Worm (Caenorhabditis elegans) whole organism, L4 larva: ENCODE data around the gene nas-15.

Experiments
- D1046.2 ChIP-seq: fragments of 200-800 bp; sonication (Bioruptor generic); IDR thresholded peaks from 2 replicates; pipeline ENCODE4 v1.3.6; 2022; ENCODE audit warnings: missing genetic modification characterization, missing compliant biosample characterization
- F10B5.3 ChIP-seq: sonication (generic microtip); optimal IDR thresholded peaks from 2 replicates; lab custom pipeline; 2016; ENCODE audit warnings: mild to moderate bottlenecking, missing genetic modification characterization, missing compliant biosample characterization
- F49E8.2 ChIP-seq: sonication (generic microtip); optimal IDR thresholded peaks from 2 replicates; lab custom pipeline; 2016; ENCODE audit warnings: missing compliant biosample characterization, mild to moderate bottlenecking, missing genetic modification characterization, borderline replicate concordance
- R02D3.7 ChIP-seq: fragments of 150-350 bp; sonication (generic microtip); optimal IDR thresholded peaks from 3 replicates; lab custom pipeline; 2014; ENCODE audit warnings: missing biosample characterization, missing genetic modification characterization
- T20F7.1 ChIP-seq: fragments of 200-800 bp; sonication (Bioruptor generic); optimal IDR thresholded peaks from 2 replicates; lab custom pipeline; 2018; ENCODE audit warnings: mild to moderate bottlenecking, missing genetic modification characterization, missing compliant biosample characterization
- T26A8.4 ChIP-seq: fragments of 200-800 bp; sonication (Bioruptor generic); IDR thresholded peaks from 2 replicates; pipeline ENCODE4 v1.3.6; 2022; ENCODE audit warnings: missing genetic modification characterization, missing compliant biosample characterization
- Y48G9A.11 ChIP-seq: fragments of 200-800 bp; sonication (Bioruptor generic); IDR thresholded peaks from 2 replicates; pipeline ENCODE4 v1.3.6; 2022; ENCODE audit warnings: missing genetic modification reagents, missing genetic modification characterization, missing compliant biosample characterization
- Y75B8A.6 ChIP-seq: fragments of 200-800 bp; sonication (Bioruptor generic); IDR thresholded peaks from 2 replicates; pipeline ENCODE4 v1.3.6; 2022; ENCODE audit warnings: missing genetic modification reagents, missing genetic modification characterization, missing compliant biosample characterization
- ZK546.5 ChIP-seq, 2 experiments: sonication (generic microtip); optimal IDR thresholded peaks; 2 replicates each; lab custom pipeline; 2017; ENCODE audit warnings: missing biosample characterization in 2 of 2, missing genetic modification characterization in 2 of 2
- aha-1 ChIP-seq: fragments of 150-350 bp; peaks from one replicate; lab custom pipeline; 2014; ENCODE audit warnings: missing biosample characterization, missing genetic modification characterization
- aly-2 ChIP-seq: sonication (generic microtip); optimal IDR thresholded peaks from 2 replicates; lab custom pipeline; 2018; ENCODE audit warnings: missing biosample characterization, missing genetic modification characterization
- ama-1 ChIP-seq: fragments of 150-350 bp; optimal IDR thresholded peaks from 2 replicates; lab custom pipeline; 2014; ENCODE audit warnings: inconsistent platforms, mixed read lengths
- arid-1 ChIP-seq: fragments of 200-800 bp; sonication (Bioruptor generic); conservative IDR thresholded peaks from 2 replicates; pipeline ENCODE4 v1.3.6; 2022; ENCODE audit warnings: missing genetic modification reagents, missing genetic modification characterization, missing compliant biosample characterization
- ceh-20 ChIP-seq: fragments of 200-800 bp; sonication (Bioruptor generic); IDR thresholded peaks from 2 replicates; pipeline ENCODE4 v1.3.6; 2022; ENCODE audit warnings: missing genetic modification reagents, missing genetic modification characterization, missing compliant biosample characterization
- ceh-44 ChIP-seq: fragments of 200-800 bp; sonication (Bioruptor generic); IDR thresholded peaks from 2 replicates; pipeline ENCODE4 v1.3.6; 2022; ENCODE audit warnings: missing genetic modification reagents, missing genetic modification characterization, missing compliant biosample characterization
- cey-2 ChIP-seq: sonication (generic microtip); optimal IDR thresholded peaks from 3 replicates; lab custom pipeline; 2017; ENCODE audit warnings: missing genetic modification characterization, mild to moderate bottlenecking, missing compliant biosample characterization, antibody characterized with exemption, borderline replicate concordance; ENCODE audit not compliant: insufficient read depth
- ctbp-1 ChIP-seq: fragments of 200-800 bp; sonication (Bioruptor generic); IDR thresholded peaks from 2 replicates; pipeline ENCODE4 v1.3.6; 2022; ENCODE audit warnings: missing genetic modification reagents, missing genetic modification characterization, missing compliant biosample characterization
- daf-16 ChIP-seq, 3 experiments: sonication (generic microtip); optimal IDR thresholded peaks; 2 replicates each; lab custom pipeline; 2016 to 2017; ENCODE audit warnings: missing genetic modification characterization in 3 of 3, missing genetic modification reagents in 3 of 3, mild to moderate bottlenecking in 2 of 3, missing compliant biosample characterization in 2 of 3, missing biosample characterization in 1 of 3, moderate library complexity in 1 of 3
- daf-19 ChIP-seq: fragments of 200-800 bp; sonication (Bioruptor generic); conservative IDR thresholded peaks from 2 replicates; pipeline ENCODE4 v1.3.6; 2022; ENCODE audit warnings: missing genetic modification characterization, missing compliant biosample characterization
- daf-8 ChIP-seq: fragments of 200-800 bp; sonication (Bioruptor generic); IDR thresholded peaks from 2 replicates; pipeline ENCODE4 v1.3.6; 2022; ENCODE audit warnings: missing genetic modification characterization, missing compliant biosample characterization
- dpl-1 ChIP-seq: fragments of 150-350 bp; optimal IDR thresholded peaks from 2 replicates; lab custom pipeline; 2014; ENCODE audit warnings: missing biosample characterization, missing genetic modification reagents, missing genetic modification characterization
- fos-1 ChIP-seq: fragments of 150-350 bp; optimal IDR thresholded peaks from 2 replicates; lab custom pipeline; 2014; ENCODE audit warnings: missing biosample characterization, missing genetic modification characterization
- hif-1 ChIP-seq, 2 experiments: sonication (generic microtip); optimal IDR thresholded peaks; 2 replicates each; lab custom pipeline; 2016 to 2017; ENCODE audit warnings: missing compliant biosample characterization in 2 of 2, missing genetic modification characterization in 2 of 2, missing genetic modification reagents in 2 of 2, missing genotype in 2 of 2, mild to moderate bottlenecking in 1 of 2
- hlh-11 ChIP-seq: fragments of 200-800 bp; sonication (Bioruptor generic); optimal IDR thresholded peaks from 2 replicates; lab custom pipeline; 2018; ENCODE audit warnings: mild to moderate bottlenecking, missing genetic modification characterization, missing compliant biosample characterization
- hlh-30 ChIP-seq: sonication (generic microtip); optimal IDR thresholded peaks from 2 replicates; lab custom pipeline; 2017; ENCODE audit warnings: antibody characterized with exemption, mild to moderate bottlenecking, missing genetic modification characterization, missing compliant biosample characterization; ENCODE audit not compliant: insufficient read depth
- jun-1 ChIP-seq: fragments of 150-350 bp; optimal IDR thresholded peaks from 2 replicates; lab custom pipeline; 2014; ENCODE audit warnings: missing biosample characterization, missing genetic modification reagents, missing genetic modification characterization
- lin-1 ChIP-seq: fragments of 200-800 bp; sonication (Bioruptor generic); IDR thresholded peaks from 2 replicates; pipeline ENCODE4 v1.3.6; 2022; ENCODE audit warnings: missing genetic modification reagents, missing genetic modification characterization, missing compliant biosample characterization
- lin-38 ChIP-seq: fragments of 200-800 bp; sonication (Bioruptor generic); IDR thresholded peaks from 2 replicates; pipeline ENCODE4 v1.3.6; 2022; ENCODE audit warnings: missing genetic modification reagents, missing genetic modification characterization, missing compliant biosample characterization
- madf-5 ChIP-seq, 2 experiments: fragments of 200-800 bp; sonication (Bioruptor generic); IDR thresholded peaks; 2 replicates each; pipeline ENCODE4 v1.3.6; 2022; ENCODE audit warnings: missing compliant biosample characterization in 2 of 2, missing genetic modification characterization in 2 of 2
- mdl-1 ChIP-seq, 2 experiments: fragments of 150-350 bp in 1 of 2; sonication (generic microtip) in 1 of 2; optimal IDR thresholded peaks; 2 replicates each; lab custom pipeline; 2014 to 2017; ENCODE audit warnings: missing biosample characterization in 2 of 2, missing genetic modification characterization in 2 of 2
- mep-1 ChIP-seq: fragments of 150-350 bp; sonication (generic microtip); optimal IDR thresholded peaks from 3 replicates; lab custom pipeline; 2014; ENCODE audit warnings: missing biosample characterization, missing genetic modification characterization
- mes-2 ChIP-seq: sonication (generic microtip); optimal IDR thresholded peaks from 2 replicates; lab custom pipeline; 2016; ENCODE audit warnings: missing genotype, mild to moderate bottlenecking, missing genetic modification characterization, missing compliant biosample characterization; ENCODE audit not compliant: poor library complexity, severe bottlenecking
- nhr-11 ChIP-seq: fragments of 150-350 bp; optimal IDR thresholded peaks from 2 replicates; lab custom pipeline; 2014; ENCODE audit warnings: missing biosample characterization, missing genetic modification characterization
- nhr-25 ChIP-seq: sonication (generic microtip); optimal IDR thresholded peaks from 2 replicates; lab custom pipeline; 2017; ENCODE audit warnings: missing genetic modification characterization, mild to moderate bottlenecking, missing compliant biosample characterization, antibody characterized with exemption, moderate library complexity, borderline replicate concordance; ENCODE audit not compliant: insufficient read depth
- nhr-28 ChIP-seq: fragments of 150-350 bp; optimal IDR thresholded peaks from 2 replicates; lab custom pipeline; 2014; ENCODE audit warnings: missing biosample characterization, missing genetic modification characterization
- nhr-42 ChIP-seq: fragments of 200-800 bp; sonication (Bioruptor generic); IDR thresholded peaks from 2 replicates; pipeline ENCODE4 v1.3.6; 2022; ENCODE audit warnings: missing genetic modification characterization, missing compliant biosample characterization
- pha-4 ChIP-seq, 2 experiments: fragments of 150-350 bp in 1 of 2; fragments of 200-800 bp in 1 of 2; sonication (Bioruptor generic) in 1 of 2; IDR thresholded peaks in 1 of 2; optimal IDR thresholded peaks in 1 of 2; 2 replicates each; pipeline versions ENCODE4 v1.3.6 to Lab custom; 2014 to 2022; ENCODE audit warnings: missing genetic modification characterization in 2 of 2, missing genetic modification reagents in 2 of 2, missing biosample characterization in 1 of 2, missing compliant biosample characterization in 1 of 2
- php-3 ChIP-seq: fragments of 200-800 bp; sonication (Bioruptor generic); IDR thresholded peaks from 2 replicates; pipeline ENCODE4 v1.3.6; 2022; ENCODE audit warnings: missing genetic modification reagents, missing genetic modification characterization, missing compliant biosample characterization
- pqm-1 ChIP-seq: sonication (generic microtip); optimal IDR thresholded peaks from 2 replicates; lab custom pipeline; 2017; ENCODE audit warnings: missing biosample characterization, missing genetic modification characterization
- snpc-1.2 ChIP-seq: fragments of 200-800 bp; sonication (Bioruptor generic); IDR thresholded peaks from 2 replicates; pipeline ENCODE4 v1.3.6; 2022; ENCODE audit warnings: missing genetic modification reagents, missing genetic modification characterization, missing compliant biosample characterization
- snpc-4 ChIP-seq: fragments of 150-350 bp; optimal IDR thresholded peaks from 2 replicates; lab custom pipeline; 2014; ENCODE audit warnings: missing biosample characterization, missing genetic modification characterization
- spr-1 ChIP-seq: sonication (generic microtip); optimal IDR thresholded peaks from 2 replicates; lab custom pipeline; 2016; ENCODE audit warnings: mild to moderate bottlenecking, missing genetic modification characterization, missing compliant biosample characterization
- unc-39 ChIP-seq: sonication (generic microtip); optimal IDR thresholded peaks from 2 replicates; lab custom pipeline; 2017; ENCODE audit warnings: missing biosample characterization, missing genetic modification characterization
- zfp-2 ChIP-seq: sonication (generic microtip); optimal IDR thresholded peaks from 2 replicates; lab custom pipeline; 2016; ENCODE audit warnings: mild to moderate bottlenecking, missing genetic modification characterization, missing compliant biosample characterization
- zfp-3 ChIP-seq: fragments of 200-800 bp; sonication (Bioruptor generic); conservative IDR thresholded peaks from 2 replicates; pipeline ENCODE4 v1.3.6; 2022; ENCODE audit warnings: missing genetic modification reagents, missing genetic modification characterization, missing compliant biosample characterization
- zip-11 ChIP-seq: fragments of 200-800 bp; sonication (Bioruptor generic); IDR thresholded peaks from 2 replicates; pipeline ENCODE4 v1.3.6; 2022; ENCODE audit warnings: missing genetic modification characterization, missing compliant biosample characterization

nas-15 gene

ce11 chrX:777421-777820, at the start of gene nas-15:
Gene nas-15, plus strand, starts transcription at chrX:777721.
- TF ChIP-seq nhr-11 (tag; lab: Kevin White, UChicago) = no peak
- TF ChIP-seq F49E8.2 (tag; lab: Kevin White, UChicago) = no peak
- no peak for TF ChIP-seq R02D3.7 (tag; lab: Kevin White, UChicago)
- TF ChIP-seq mdl-1 (tag; optimal IDR thresholded peaks at IDR 0.05; lab: Kevin White, UChicago) = no peak
- no peak for TF ChIP-seq php-3 (GFP tag; lab: Robert Waterston, UW)
- TF ChIP-seq snpc-1.2 (GFP tag; lab: Robert Waterston, UW) = no peak
- TF ChIP-seq mes-2 (tag; lab: Kevin White, UChicago) = no peak
- TF ChIP-seq, all 104 proteins: peak for 0

DNA sequence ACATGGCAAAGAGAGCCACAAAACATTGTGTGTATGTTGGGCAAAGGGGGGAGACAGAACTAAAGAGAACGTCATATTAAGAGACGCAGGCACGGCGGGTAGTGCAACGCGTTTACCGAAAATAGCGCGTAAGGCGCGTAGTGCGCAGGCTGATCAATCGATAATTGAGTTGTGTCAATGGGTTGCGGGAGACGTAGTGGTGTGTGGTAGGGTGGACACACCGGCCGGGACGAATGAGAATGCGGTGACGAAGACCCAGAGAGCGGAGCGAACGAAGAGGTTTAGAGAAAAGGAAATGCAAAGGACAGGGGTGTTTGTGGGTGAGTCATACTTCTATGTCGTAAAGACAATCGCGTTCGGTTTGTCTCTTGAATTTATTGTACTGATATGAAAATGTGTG, 49.8 kb upstream of the nas-15 start:
- TF ChIP-seq nhr-28 (tag; lab: Kevin White, UChicago) (peak; percentile 79), ceh-44 (GFP tag; lab: Robert Waterston, UW) (0 out of 2 replicates have a peak, but pooled peaks have one; percentile 32), hlh-30 (tag; lab: Kevin White, UChicago) (peak; percentile 81), ZK546.5 (tag; optimal IDR thresholded peaks at IDR 0.05; lab: Kevin White, UChicago) (no peak), lin-1 (GFP tag; lab: Robert Waterston, UW) (peak; percentile 58; the same call in 1 of the 2 replicates), fos-1 (tag; lab: Kevin White, UChicago) (no peak), madf-5 (GFP tag; IDR thresholded peaks at IDR 0.05; lab: Robert Waterston, UW) (no peak), php-3 (GFP tag; lab: Robert Waterston, UW) (peak; percentile 74), pha-4 (GFP tag; IDR thresholded peaks at IDR 0.05; lab: Robert Waterston, UW) (0 out of 2 replicates have a peak, but pooled peaks have one; percentile 21), pha-4 (tag; optimal IDR thresholded peaks at IDR 0.05; lab: Kevin White, UChicago) (no peak), nhr-42 (0 out of 2 replicates have a peak, but pooled peaks have one; percentile 55), hlh-11 (peak; percentile 90), mes-2 (tag; lab: Kevin White, UChicago) (peak; percentile 78), unc-39 (no peak), zip-11 (GFP tag; lab: Robert Waterston, UW) (no peak), Y48G9A.11 (GFP tag; lab: Robert Waterston, UW) (no peak), zfp-3 (GFP tag; lab: Robert Waterston, UW) (0 out of 2 replicates have a peak, but pooled peaks have one; percentile 13), aha-1 (tag; lab: Kevin White, UChicago) (peak; percentile 90), daf-16 (GFP tag; optimal IDR thresholded peaks at IDR 0.05; lab: Kevin White, UChicago) (peak; percentile 20 to 27), daf-16 (tag; optimal IDR thresholded peaks at IDR 0.05; lab: Kevin White, UChicago) (peak; percentile 82), daf-19 (GFP tag; lab: Robert Waterston, UW) (no peak), D1046.2 (GFP tag; lab: Robert Waterston, UW) (no peak), ctbp-1 (GFP tag; lab: Robert Waterston, UW) (peak; percentile 66), mdl-1 (tag; optimal IDR thresholded peaks at IDR 0.05; lab: Kevin White, UChicago) (peak in 1 of 2 experiments; percentile 29), T26A8.4 (GFP tag; lab: Robert Waterston, UW) (peak; percentile 82), hif-1 (tag; optimal IDR thresholded peaks at IDR 0.05; lab: Kevin White, UChicago) (peak; percentile 20 to 59), nhr-25 (peak; percentile 7), cey-2 (no peak), pqm-1 (peak; percentile 22), aly-2 (no peak), zfp-2 (tag; lab: Kevin White, UChicago) (no peak), lin-38 (peak; percentile 44), daf-8 (GFP tag; lab: Robert Waterston, UW) (no peak), ama-1 (lab: Kevin White, UChicago) (no peak), dpl-1 (peak; percentile 60), T20F7.1 (GFP tag; lab: Kevin White, UChicago) (no peak), snpc-4 (tag; lab: Kevin White, UChicago) (no peak), spr-1 (tag; lab: Kevin White, UChicago) (peak; percentile 53), arid-1 (GFP tag; lab: Robert Waterston, UW) (peak; percentile 55; the same call in 1 of the 2 replicates), Y75B8A.6 (GFP tag; lab: Robert Waterston, UW) (no peak), ceh-20 (GFP tag; lab: Robert Waterston, UW) (0 out of 2 replicates have a peak, but pooled peaks have one; percentile 54), mep-1 (tag; lab: Kevin White, UChicago) (peak; percentile 75), jun-1 (tag; lab: Kevin White, UChicago) (peak; percentile 69), nhr-11 (tag; lab: Kevin White, UChicago) (peak; percentile 42), F10B5.3 (peak; percentile 84)
